Fruit fly (Drosophila melanogaster) whole organism, prepupa: ENCODE results near the gene Mau2.

Experiments used
- Blimp-1 ChIP-seq: fragments of 200-800 bp; sonication (Bioruptor generic); optimal IDR thresholded peaks from 3 replicates; lab custom pipeline; 2017; ENCODE audit warnings: missing biosample characterization, missing genetic modification characterization, mild to moderate bottlenecking, moderate library complexity, missing genetic modification reagents
- CG10631 ChIP-seq: fragments of 200-800 bp; sonication (Bioruptor generic); optimal IDR thresholded peaks from 2 replicates; lab custom pipeline; 2016; ENCODE audit warnings: missing biosample characterization, missing genetic modification characterization
- CG10669 ChIP-seq: fragments of 200-800 bp; sonication (Bioruptor generic); optimal IDR thresholded peaks from 3 replicates; lab custom pipeline; 2018; ENCODE audit warnings: missing biosample characterization, mild to moderate bottlenecking, missing genetic modification characterization, moderate library complexity
- CG11902 ChIP-seq: fragments of 200-800 bp; sonication (Bioruptor generic); optimal IDR thresholded peaks from 3 replicates; lab custom pipeline; 2016; ENCODE audit warnings: missing biosample characterization, missing genetic modification characterization
- CG1621 ChIP-seq: fragments of 200-800 bp; sonication (Bioruptor generic); optimal IDR thresholded peaks from 3 replicates; lab custom pipeline; 2018; ENCODE audit warnings: missing biosample characterization, mild to moderate bottlenecking, missing genetic modification characterization
- CG16779 ChIP-seq: fragments of 200-800 bp; sonication (Bioruptor generic); optimal IDR thresholded peaks from 3 replicates; lab custom pipeline; 2017; ENCODE audit warnings: missing biosample characterization, mild to moderate bottlenecking, missing genetic modification characterization
- CG3032 ChIP-seq: fragments of 200-800 bp; optimal IDR thresholded peaks from 2 replicates; lab custom pipeline; 2019; ENCODE audit warnings: missing biosample characterization, mild to moderate bottlenecking, missing genetic modification characterization, moderate library complexity
- CG31627 ChIP-seq: fragments of 200-800 bp; sonication (Bioruptor generic); optimal IDR thresholded peaks from 3 replicates; lab custom pipeline; 2016; ENCODE audit warnings: missing biosample characterization, missing genetic modification characterization
- CG4318 ChIP-seq: fragments of 200-800 bp; sonication (Bioruptor generic); optimal IDR thresholded peaks from 3 replicates; lab custom pipeline; 2017; ENCODE audit warnings: missing biosample characterization, mild to moderate bottlenecking, missing genetic modification characterization
- CG6276 ChIP-seq: fragments of 200-800 bp; sonication (Bioruptor generic); optimal IDR thresholded peaks from 2 replicates; lab custom pipeline; 2017; ENCODE audit warnings: missing biosample characterization, mild to moderate bottlenecking, missing genetic modification characterization
- CG6792 ChIP-seq: fragments of 200-800 bp; sonication (Bioruptor generic); optimal IDR thresholded peaks from 3 replicates; lab custom pipeline; 2016; ENCODE audit warnings: missing biosample characterization, missing genetic modification characterization
- CG6808 ChIP-seq: fragments of 200-800 bp; sonication (Bioruptor generic); optimal IDR thresholded peaks from 3 replicates; lab custom pipeline; 2017; ENCODE audit warnings: missing biosample characterization, missing genetic modification characterization, mild to moderate bottlenecking, moderate library complexity, missing genetic modification reagents
- CG6854 ChIP-seq: fragments of 200-800 bp; sonication (Bioruptor generic); optimal IDR thresholded peaks from 2 replicates; lab custom pipeline; 2017; ENCODE audit warnings: missing biosample characterization, mild to moderate bottlenecking, missing genetic modification characterization
- CG7368 ChIP-seq: fragments of 200-800 bp; sonication (Bioruptor generic); optimal IDR thresholded peaks from 3 replicates; lab custom pipeline; 2016; ENCODE audit warnings: missing biosample characterization, missing genetic modification characterization
- CG8119 ChIP-seq: fragments of 200-800 bp; sonication (Bioruptor generic); IDR thresholded peaks from 3 replicates; pipeline ENCODE4 v1.3.6; 2022; ENCODE audit warnings: missing biosample characterization, missing genetic modification characterization
- CG8319 ChIP-seq: fragments of 200-800 bp; sonication (Bioruptor generic); optimal IDR thresholded peaks from 3 replicates; lab custom pipeline; 2016; ENCODE audit warnings: missing biosample characterization, missing genetic modification characterization
- CG9139 ChIP-seq: fragments of 200-800 bp; sonication (Bioruptor generic); optimal IDR thresholded peaks from 3 replicates; lab custom pipeline; 2017; ENCODE audit warnings: missing biosample characterization, mild to moderate bottlenecking, missing genetic modification characterization
- Eip75B ChIP-seq: fragments of 200-800 bp; sonication (Bioruptor generic); optimal IDR thresholded peaks from 3 replicates; lab custom pipeline; 2016; ENCODE audit warnings: missing biosample characterization, missing genetic modification characterization
- Eip78C ChIP-seq: fragments of 200-800 bp; sonication (Bioruptor generic); peaks from one replicate; lab custom pipeline; 2016; ENCODE audit warnings: missing biosample characterization, missing genetic modification characterization
- Eip93F ChIP-seq: fragments of 200-800 bp; sonication (Bioruptor generic); optimal IDR thresholded peaks from 2 replicates; lab custom pipeline; 2016; ENCODE audit warnings: missing biosample characterization, mild to moderate bottlenecking, missing genetic modification characterization
- Ets21C ChIP-seq: fragments of 200-800 bp; sonication (Bioruptor generic); optimal IDR thresholded peaks from 3 replicates; lab custom pipeline; 2016; ENCODE audit warnings: missing biosample characterization, missing genetic modification characterization
- Ets96B ChIP-seq: fragments of 200-800 bp; optimal IDR thresholded peaks from 2 replicates; lab custom pipeline; 2019; ENCODE audit warnings: missing biosample characterization, mild to moderate bottlenecking, missing genetic modification characterization, moderate library complexity
- Gug ChIP-seq: fragments of 200-800 bp; sonication (Bioruptor generic); IDR thresholded peaks from 2 replicates; pipeline ENCODE4 v1.3.6; 2022; ENCODE audit warnings: missing biosample characterization, missing genetic modification characterization
- Hr38 ChIP-seq: sonication (Bioruptor generic); optimal IDR thresholded peaks from 2 replicates; lab custom pipeline; 2016; ENCODE audit warnings: missing biosample characterization, missing genetic modification characterization
- Hr39 ChIP-seq: fragments of 200-800 bp; sonication (Bioruptor generic); optimal IDR thresholded peaks from 2 replicates; lab custom pipeline; 2016; ENCODE audit warnings: missing biosample characterization, missing genetic modification characterization
- Hr4 ChIP-seq: fragments of 200-800 bp; sonication (Bioruptor generic); optimal IDR thresholded peaks from 3 replicates; lab custom pipeline; 2016; ENCODE audit warnings: missing biosample characterization, missing genetic modification characterization
- Lpt ChIP-seq: fragments of 200-800 bp; sonication (Bioruptor generic); optimal IDR thresholded peaks from 3 replicates; lab custom pipeline; 2016; ENCODE audit warnings: missing biosample characterization, missing genetic modification characterization
- Met ChIP-seq: fragments of 200-800 bp; sonication (Bioruptor generic); optimal IDR thresholded peaks from 3 replicates; lab custom pipeline; 2016; ENCODE audit warnings: missing biosample characterization, missing genetic modification characterization
- OdsH ChIP-seq: fragments of 200-800 bp; sonication (Bioruptor generic); optimal IDR thresholded peaks from 3 replicates; lab custom pipeline; 2016; ENCODE audit warnings: missing biosample characterization, missing genetic modification characterization
- Sox102F ChIP-seq: fragments of 200-800 bp; sonication (Bioruptor generic); optimal IDR thresholded peaks from 2 replicates; lab custom pipeline; 2016; ENCODE audit warnings: missing biosample characterization, mild to moderate bottlenecking, missing genetic modification characterization
- Sox14 ChIP-seq: fragments of 200-800 bp; sonication (Bioruptor generic); optimal IDR thresholded peaks from 3 replicates; lab custom pipeline; 2016; ENCODE audit warnings: missing biosample characterization, missing genetic modification characterization
- Sox15 ChIP-seq: fragments of 200-800 bp; sonication (Bioruptor generic); optimal IDR thresholded peaks from 3 replicates; lab custom pipeline; 2016; ENCODE audit warnings: missing biosample characterization, missing genetic modification characterization
- achi ChIP-seq: fragments of 200-800 bp; sonication (Bioruptor generic); optimal IDR thresholded peaks from 3 replicates; lab custom pipeline; 2016; ENCODE audit warnings: missing biosample characterization, missing genetic modification characterization
- acj6 ChIP-seq: fragments of 200-800 bp; sonication (Bioruptor generic); optimal IDR thresholded peaks from 3 replicates; lab custom pipeline; 2016; ENCODE audit warnings: missing biosample characterization, missing genetic modification characterization
- dac ChIP-seq: fragments of 200-800 bp; sonication (Bioruptor generic); optimal IDR thresholded peaks from 2 replicates; lab custom pipeline; 2017; ENCODE audit warnings: missing biosample characterization, mild to moderate bottlenecking, missing genetic modification characterization
- dsx ChIP-seq: fragments of 200-800 bp; optimal IDR thresholded peaks from 3 replicates; lab custom pipeline; 2019; ENCODE audit warnings: missing biosample characterization, mild to moderate bottlenecking, missing genetic modification characterization, moderate library complexity; ENCODE audit not compliant: poor library complexity, severe bottlenecking
- eg ChIP-seq: fragments of 200-800 bp; sonication (Bioruptor generic); IDR thresholded peaks from 3 replicates; pipeline ENCODE4 v1.3.6; 2022; ENCODE audit warnings: missing biosample characterization, missing genetic modification characterization
- esn ChIP-seq: fragments of 200-800 bp; sonication (Bioruptor generic); optimal IDR thresholded peaks from 2 replicates; lab custom pipeline; 2016; ENCODE audit warnings: missing biosample characterization, mild to moderate bottlenecking, missing genetic modification characterization, moderate library complexity
- fd59A ChIP-seq: fragments of 200-800 bp; sonication (Bioruptor generic); optimal IDR thresholded peaks from 2 replicates; lab custom pipeline; 2017; ENCODE audit warnings: missing biosample characterization, mild to moderate bottlenecking, missing genetic modification characterization, missing genetic modification reagents
- fd85E ChIP-seq: fragments of 200-800 bp; sonication (Bioruptor generic); optimal IDR thresholded peaks from 3 replicates; lab custom pipeline; 2016; ENCODE audit warnings: missing biosample characterization, missing genetic modification characterization
- fkh ChIP-seq: fragments of 200-800 bp; sonication (Bioruptor generic); optimal IDR thresholded peaks from 3 replicates; lab custom pipeline; 2017; ENCODE audit warnings: missing biosample characterization, mild to moderate bottlenecking, missing genetic modification characterization, moderate library complexity
- pdm3 ChIP-seq: fragments of 200-800 bp; sonication (Bioruptor generic); optimal IDR thresholded peaks from 3 replicates; lab custom pipeline; 2016; ENCODE audit warnings: missing biosample characterization, missing genetic modification characterization
- spab ChIP-seq: fragments of 200-800 bp; sonication (Bioruptor generic); optimal IDR thresholded peaks from 2 replicates; lab custom pipeline; 2017; ENCODE audit warnings: missing biosample characterization, mild to moderate bottlenecking, missing genetic modification characterization, missing genetic modification reagents
- ss ChIP-seq, 2 experiments: fragments of 200-800 bp; sonication (Bioruptor generic); optimal IDR thresholded peaks; 2 replicates in 1 of 2; 3 replicates in 1 of 2; lab custom pipeline; 2017 to 2018; ENCODE audit warnings: mild to moderate bottlenecking in 2 of 2, missing biosample characterization in 2 of 2, missing genetic modification characterization in 2 of 2, moderate library complexity in 1 of 2
- topi ChIP-seq: fragments of 200-800 bp; sonication (Bioruptor generic); optimal IDR thresholded peaks from 3 replicates; lab custom pipeline; 2016; ENCODE audit warnings: missing biosample characterization, missing genetic modification characterization

The Mau2 gene

DNA sequence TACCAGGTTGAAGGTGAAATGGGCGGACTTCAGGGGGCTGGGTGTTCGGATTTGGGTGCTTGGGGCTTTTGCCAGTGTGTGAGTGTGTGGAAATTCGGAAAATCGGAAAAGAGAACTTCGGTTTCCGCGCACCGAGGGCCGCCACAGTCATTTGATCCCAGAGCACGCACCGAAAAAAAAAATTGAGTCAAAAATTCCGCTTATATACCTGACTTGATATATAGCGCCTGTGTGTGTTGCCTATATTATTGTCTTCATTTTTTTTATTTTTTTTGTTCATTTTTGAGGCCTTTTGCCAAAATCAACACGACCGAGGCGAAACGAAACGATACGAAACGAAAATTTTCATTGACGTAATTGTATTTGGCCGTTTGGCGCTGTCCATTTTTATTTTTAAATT, 31.8 kb upstream of the Mau2 start:
- no peak for TF ChIP-seq CG6792 (GFP tag; lab: Kevin White, UChicago)
- no peak for TF ChIP-seq Eip78C
- no peak for TF ChIP-seq CG6808 (GFP tag; lab: Kevin White, UChicago)
- TF ChIP-seq Hr4 (GFP tag; lab: Kevin White, UChicago): no peak
- TF ChIP-seq Blimp-1 (GFP tag; lab: Kevin White, UChicago): no peak
- TF ChIP-seq OdsH (GFP tag; lab: Kevin White, UChicago): no peak
- TF ChIP-seq ss (GFP tag; optimal IDR thresholded peaks at IDR 0.05; lab: Kevin White, UChicago): no peak
- TF ChIP-seq Sox15 (GFP tag; lab: Kevin White, UChicago): no peak
- TF ChIP-seq fkh (GFP tag; lab: Kevin White, UChicago): no peak
- TF ChIP-seq CG8319: no peak
- TF ChIP-seq CG8119: no peak
- TF ChIP-seq CG10669: no peak
- no peak for TF ChIP-seq esn (GFP tag; lab: Kevin White, UChicago)
- no peak for TF ChIP-seq Ets21C (GFP tag; lab: Kevin White, UChicago)
- no peak for TF ChIP-seq Hr38 (GFP tag; lab: Kevin White, UChicago)
- no peak for TF ChIP-seq CG1621 (tag; lab: Kevin White, UChicago)
- TF ChIP-seq dsx (GFP tag; lab: Kevin White, UChicago): no peak
- no peak for TF ChIP-seq Hr39 (GFP tag; lab: Kevin White, UChicago)

- TF ChIP-seq CG3032 (tag; lab: Kevin White, UChicago) (no peak), Blimp-1 (GFP tag; lab: Kevin White, UChicago) (no peak), Sox14 (no peak), CG31627 (no peak), Ets96B (tag; lab: Kevin White, UChicago) (no peak), CG9139 (no peak), Gug (GFP tag; lab: Robert Waterston, UW) (no peak), pdm3 (GFP tag; lab: Kevin White, UChicago) (no peak), acj6 (GFP tag; lab: Kevin White, UChicago) (no peak), fkh (GFP tag; lab: Kevin White, UChicago) (no peak), Lpt (no peak), eg (GFP tag; lab: Robert Waterston, UW) (no peak), fd59A (GFP tag; lab: Kevin White, UChicago) (no peak), dac (GFP tag; lab: Kevin White, UChicago) (no peak), CG6808 (GFP tag; lab: Kevin White, UChicago) (no peak), CG6276 (no peak), CG8319 (no peak), topi (no peak), Eip93F (GFP tag; lab: Kevin White, UChicago) (no peak)
These were observed 27.5 kb upstream of the Mau2 start, which contains the start of gene Mf for dm6 chr3R:15181467-15181866. Gene Mf, minus strand, starts transcription at chr3R:15181510.

DNA sequence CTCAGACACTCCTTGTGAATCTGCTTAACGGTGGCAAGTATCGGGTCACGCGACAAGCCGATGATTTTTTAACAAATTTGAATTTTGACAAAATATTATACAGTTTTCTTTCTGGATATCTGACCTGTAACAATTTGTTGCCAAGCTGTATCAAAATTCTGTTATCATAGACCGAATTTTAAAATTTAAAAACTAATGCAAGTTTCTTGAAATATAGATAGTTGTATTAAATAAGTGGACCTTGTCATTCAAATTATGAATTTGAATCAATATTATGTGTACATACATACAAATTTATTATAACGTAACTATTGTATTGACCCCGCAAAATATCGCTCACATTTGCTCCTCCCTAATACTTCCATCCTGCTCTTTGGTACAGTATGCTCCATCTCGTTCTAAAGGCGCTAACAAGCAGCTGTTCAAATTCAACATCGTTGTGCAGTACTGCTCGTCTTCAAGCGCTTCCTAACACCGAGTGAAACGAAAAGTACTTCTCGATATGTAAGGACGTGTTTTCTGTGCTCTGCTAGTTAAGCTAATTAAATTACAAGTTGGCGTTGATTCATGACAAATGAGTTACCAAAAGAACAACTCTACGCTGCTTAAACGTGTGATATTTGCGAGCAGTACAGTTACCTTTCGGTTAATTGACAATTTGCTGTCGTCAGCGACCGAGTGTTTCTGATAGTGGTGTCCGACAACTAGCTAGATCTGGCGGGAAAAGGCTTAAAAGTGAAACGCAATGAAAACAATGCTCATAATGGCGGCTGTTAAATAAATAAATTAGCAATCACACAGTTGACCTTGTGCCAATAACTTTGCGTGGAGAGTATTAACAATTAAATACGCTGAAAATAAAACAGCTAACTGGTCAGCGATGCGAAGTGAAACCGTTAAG, 12.6 kb upstream of the Mau2 start, which contains the start of the genes Kpc1 and CG42542:
Kpc1 (minus strand) TSS at position 77 of the 901 bp plus-strand sequence.
CG42542 (plus strand) TSS at position 465 of the 901 bp plus-strand sequence.
- TF ChIP-seq Hr4 (GFP tag; lab: Kevin White, UChicago): peak; percentile 81
- TF ChIP-seq fkh (GFP tag; lab: Kevin White, UChicago): peak; percentile 62
- TF ChIP-seq CG8119: peak; percentile 53; the same call in 1 of the 3 replicates
- peak; percentile 31 for TF ChIP-seq CG8319
- peak; percentile 42 for TF ChIP-seq CG11902 (GFP tag; lab: Kevin White, UChicago)
- TF ChIP-seq Eip93F (GFP tag; lab: Kevin White, UChicago): peak; percentile 32
- TF ChIP-seq pdm3 (GFP tag; lab: Kevin White, UChicago): peak; percentile 83
- peak; percentile 52 for TF ChIP-seq CG7368 (GFP tag; lab: Kevin White, UChicago)
- peak; percentile 71 for TF ChIP-seq achi (GFP tag; lab: Kevin White, UChicago)
- peak; percentile 67 for TF ChIP-seq Eip75B (GFP tag; lab: Kevin White, UChicago)
- TF ChIP-seq CG31627: peak; percentile 80
- TF ChIP-seq spab (GFP tag; lab: Kevin White, UChicago): no peak
- peak; percentile 75 for TF ChIP-seq CG10631 (GFP tag; lab: Kevin White, UChicago)
- no peak for TF ChIP-seq CG6854 (GFP tag; lab: Kevin White, UChicago)
- TF ChIP-seq CG16779: no peak
- TF ChIP-seq CG6792 (GFP tag; lab: Kevin White, UChicago): peak; percentile 69
- peak; percentile 52 for TF ChIP-seq fd59A (GFP tag; lab: Kevin White, UChicago)
- no peak for TF ChIP-seq fd85E
- no peak for TF ChIP-seq CG4318 (GFP tag; lab: Kevin White, UChicago)
- TF ChIP-seq CG3032 (tag; lab: Kevin White, UChicago): no peak
- TF ChIP-seq Sox102F: peak; percentile 69
- peak; percentile 81 for TF ChIP-seq Met (GFP tag; lab: Kevin White, UChicago)
- TF ChIP-seq esn (GFP tag; lab: Kevin White, UChicago): peak; percentile 80
- peak; percentile 81 for TF ChIP-seq Hr39 (GFP tag; lab: Kevin White, UChicago)
